Fruit fly (Drosophila melanogaster) whole organism, pupa: Measurements from ENCODE around the gene CG2608.

Experiments used
- CG10348 ChIP-seq: fragments of 200-800 bp; sonication (Bioruptor generic); IDR thresholded peaks from 2 replicates; pipeline ENCODE4 v1.3.6; 2022; ENCODE audit warnings: missing biosample characterization, missing genetic modification characterization
- CG12605 ChIP-seq: fragments of 200-800 bp; sonication (Bioruptor generic); IDR thresholded peaks from 2 replicates; pipeline ENCODE4 v1.3.6; 2022; ENCODE audit warnings: missing biosample characterization, missing genetic modification characterization
- CG13204 ChIP-seq: fragments of 200-800 bp; sonication (Bioruptor generic); optimal IDR thresholded peaks from 2 replicates; lab custom pipeline; 2018; ENCODE audit warnings: missing biosample characterization, mild to moderate bottlenecking, missing genetic modification characterization, moderate library complexity
- CG14655 ChIP-seq: fragments of 200-800 bp; sonication (Bioruptor generic); optimal IDR thresholded peaks from 3 replicates; lab custom pipeline; 2017; ENCODE audit warnings: mild to moderate bottlenecking, missing biosample characterization, missing genetic modification reagents, missing genetic modification characterization
- CG15710 ChIP-seq: fragments of 200-800 bp; sonication (Bioruptor generic); optimal IDR thresholded peaks from 2 replicates; lab custom pipeline; 2018; ENCODE audit warnings: missing biosample characterization, mild to moderate bottlenecking, missing genetic modification characterization, moderate library complexity
- CG17806 ChIP-seq: fragments of 200-800 bp; sonication (Bioruptor generic); optimal IDR thresholded peaks from 2 replicates; lab custom pipeline; 2018; ENCODE audit warnings: missing biosample characterization, mild to moderate bottlenecking, missing genetic modification characterization, moderate library complexity
- CG32121 ChIP-seq: fragments of 200-800 bp; sonication (Bioruptor generic); IDR thresholded peaks from 2 replicates; pipeline ENCODE4 v1.3.6; 2022; ENCODE audit warnings: missing biosample characterization, missing genetic modification characterization
- CG34367 ChIP-seq: fragments of 200-800 bp; sonication (Bioruptor generic); optimal IDR thresholded peaks from 2 replicates; lab custom pipeline; 2018; ENCODE audit warnings: missing biosample characterization, mild to moderate bottlenecking, missing genetic modification characterization
- CG4496 ChIP-seq: fragments of 200-800 bp; sonication (Bioruptor generic); IDR thresholded peaks from 3 replicates; pipeline ENCODE4 v1.3.6; 2022; ENCODE audit warnings: missing biosample characterization, missing genetic modification characterization
- CG8159 ChIP-seq: fragments of 200-800 bp; sonication (Bioruptor generic); optimal IDR thresholded peaks from 3 replicates; lab custom pipeline; 2018; ENCODE audit warnings: missing biosample characterization, mild to moderate bottlenecking, missing genetic modification characterization, moderate library complexity
- CG8301 ChIP-seq: fragments of 200-800 bp; sonication (Bioruptor generic); optimal IDR thresholded peaks from 2 replicates; lab custom pipeline; 2018; ENCODE audit warnings: missing biosample characterization, mild to moderate bottlenecking, missing genetic modification characterization
- CG9948 ChIP-seq: fragments of 200-800 bp; sonication (Bioruptor generic); optimal IDR thresholded peaks from 2 replicates; lab custom pipeline; 2018; ENCODE audit warnings: missing biosample characterization, mild to moderate bottlenecking, missing genetic modification characterization, moderate library complexity
- D1 ChIP-seq: fragments of 200-800 bp; sonication (Bioruptor generic); optimal IDR thresholded peaks from 2 replicates; lab custom pipeline; 2018; ENCODE audit warnings: missing biosample characterization, mild to moderate bottlenecking, missing genetic modification characterization, moderate library complexity
- EcR ChIP-seq: fragments of 200-800 bp; sonication (Bioruptor generic); optimal IDR thresholded peaks from 3 replicates; lab custom pipeline; 2019; ENCODE audit warnings: missing biosample characterization, missing genetic modification characterization, mild to moderate bottlenecking, moderate library complexity, missing genetic modification reagents
- Ets98B ChIP-seq: fragments of 200-800 bp; sonication (Bioruptor generic); IDR thresholded peaks from 2 replicates; pipeline ENCODE4 v1.3.6; 2022; ENCODE audit warnings: missing biosample characterization, missing genetic modification characterization
- Pif1A ChIP-seq: fragments of 200-800 bp; sonication (Bioruptor generic); optimal IDR thresholded peaks from 3 replicates; lab custom pipeline; 2016; ENCODE audit warnings: missing biosample characterization, missing genetic modification characterization
- Pif1B ChIP-seq: fragments of 200-800 bp; sonication (Bioruptor generic); optimal IDR thresholded peaks from 3 replicates; lab custom pipeline; 2016; ENCODE audit warnings: missing biosample characterization, missing genetic modification characterization
- Snoo ChIP-seq: fragments of 200-800 bp; sonication (Bioruptor generic); optimal IDR thresholded peaks from 3 replicates; lab custom pipeline; 2017; ENCODE audit warnings: missing biosample characterization, mild to moderate bottlenecking, missing genetic modification characterization, inconsistent platforms
- fd96Ca ChIP-seq: fragments of 200-800 bp; sonication (Bioruptor generic); IDR thresholded peaks from 3 replicates; pipeline ENCODE4 v1.3.6; 2022; ENCODE audit warnings: missing biosample characterization, missing genetic modification characterization
- gl ChIP-seq: fragments of 200-800 bp; sonication (Bioruptor generic); optimal IDR thresholded peaks from 2 replicates; lab custom pipeline; 2018; ENCODE audit warnings: missing biosample characterization, mild to moderate bottlenecking, missing genetic modification characterization
- rn ChIP-seq: fragments of 200-800 bp; sonication (Bioruptor generic); IDR thresholded peaks from 2 replicates; pipeline ENCODE4 v1.3.6; 2022; ENCODE audit warnings: missing biosample characterization, missing genetic modification characterization

CG2608 gene

DNA sequence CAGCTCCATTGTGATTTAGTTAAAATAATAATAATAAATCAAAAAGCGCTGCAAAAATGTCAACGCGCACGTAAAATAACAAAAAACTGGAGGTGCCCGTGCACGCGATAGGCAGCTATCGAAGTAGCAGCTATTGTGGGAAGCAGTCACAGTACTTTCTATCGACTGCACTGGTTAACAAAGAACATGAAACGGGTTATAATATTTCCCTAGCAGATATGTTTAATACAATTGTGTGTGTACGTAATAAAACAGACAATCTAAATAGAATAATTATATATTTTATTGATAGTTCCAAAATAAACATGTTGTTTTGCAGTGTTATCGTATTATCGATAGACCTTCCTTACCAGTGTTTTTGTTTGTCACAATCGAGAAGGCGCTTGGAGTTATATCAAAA, 30.3 kb downstream of the CG2608 start, which contains the start of the genes CG31678 and IKKepsilon:
CG31678 (minus strand) TSS at position 67 of the 400 bp plus-strand sequence.
IKKepsilon (plus strand) TSS at position 171 of the 400 bp plus-strand sequence.
- TF ChIP-seq CG13204 (GFP tag; lab: Kevin White, UChicago): no peak
- TF ChIP-seq CG9948 (tag; lab: Kevin White, UChicago): peak; percentile 29
- TF ChIP-seq CG34367 (tag; lab: Kevin White, UChicago): peak; percentile 28
- peak; percentile 43 for TF ChIP-seq CG8159
- TF ChIP-seq rn (GFP tag; lab: Robert Waterston, UW): 0 out of 2 replicates have a peak, but pooled peaks have one; percentile 10
- no peak for TF ChIP-seq fd96Ca (GFP tag; lab: Robert Waterston, UW)
- peak; percentile 30 for TF ChIP-seq EcR
- TF ChIP-seq CG12605 (GFP tag; lab: Robert Waterston, UW): peak; percentile 29; the same call in 1 of the 2 replicates
- no peak for TF ChIP-seq CG14655 (GFP tag; lab: Kevin White, UChicago)
- no peak for TF ChIP-seq Pif1A (GFP tag; lab: Kevin White, UChicago)
- peak; percentile 39 for TF ChIP-seq CG17806 (tag; lab: Kevin White, UChicago)
- TF ChIP-seq CG8301 (tag; lab: Kevin White, UChicago): peak; percentile 25
- TF ChIP-seq Pif1B (GFP tag; lab: Kevin White, UChicago): no peak
- TF ChIP-seq CG15710: peak; percentile 46
- no peak for TF ChIP-seq CG10348 (GFP tag; lab: Robert Waterston, UW)
- peak; percentile 45 for TF ChIP-seq Snoo (tag; lab: Kevin White, UChicago)
- peak; percentile 59 for TF ChIP-seq Ets98B (GFP tag; lab: Robert Waterston, UW)
- 0 out of 2 replicates have a peak, but pooled peaks have one; percentile 26 for TF ChIP-seq CG32121 (GFP tag; lab: Robert Waterston, UW)
- no peak for TF ChIP-seq gl
- no peak for TF ChIP-seq D1
- TF ChIP-seq CG4496 (GFP tag; lab: Robert Waterston, UW): peak; percentile 44; the same call in 1 of the 3 replicates
- TF ChIP-seq, all 21 proteins: peak for 13

DNA sequence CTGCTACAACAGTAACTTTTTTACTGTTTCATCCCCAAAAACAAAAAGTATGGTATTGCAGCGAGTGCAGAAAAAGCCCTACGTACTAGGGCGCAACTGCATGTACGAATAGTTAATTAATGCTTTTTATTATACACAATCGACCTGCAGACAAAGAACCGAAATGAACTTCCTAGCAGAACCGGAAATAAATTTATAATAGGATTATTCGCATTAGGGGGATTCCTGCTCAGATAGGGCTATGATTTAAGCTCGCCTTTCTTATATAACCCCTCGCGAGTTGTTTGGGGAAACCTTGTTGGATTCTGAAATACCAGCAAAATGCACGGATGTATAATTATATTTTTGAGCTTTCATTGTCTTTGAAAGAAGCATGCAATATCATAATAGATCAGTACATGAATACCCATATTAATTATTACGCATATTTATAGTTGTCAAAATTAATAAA, 36.1 kb downstream of the CG2608 start, which contains the start of gene Cen:
Cen (minus strand) TSS at position 199 of the 451 bp plus-strand sequence.
- TF ChIP-seq Pif1B (GFP tag; lab: Kevin White, UChicago) (peak; percentile 73), CG13204 (GFP tag; lab: Kevin White, UChicago) (no peak), CG34367 (tag; lab: Kevin White, UChicago) (peak; percentile 35), Snoo (tag; lab: Kevin White, UChicago) (no peak), CG4496 (GFP tag; lab: Robert Waterston, UW) (0 out of 3 replicates have a peak, but pooled peaks have one; percentile 62), Ets98B (GFP tag; lab: Robert Waterston, UW) (0 out of 2 replicates have a peak, but pooled peaks have one; percentile 13), CG10348 (GFP tag; lab: Robert Waterston, UW) (no peak), gl (no peak), CG8159 (no peak), Pif1A (GFP tag; lab: Kevin White, UChicago) (no peak), D1 (no peak), CG8301 (tag; lab: Kevin White, UChicago) (peak; percentile 22), rn (GFP tag; lab: Robert Waterston, UW) (no peak), CG15710 (peak; percentile 63), CG32121 (GFP tag; lab: Robert Waterston, UW) (0 out of 2 replicates have a peak, but pooled peaks have one; percentile 12), fd96Ca (GFP tag; lab: Robert Waterston, UW) (no peak), CG17806 (tag; lab: Kevin White, UChicago) (no peak), CG12605 (GFP tag; lab: Robert Waterston, UW) (peak; percentile 52; the same call in 1 of the 2 replicates), CG14655 (GFP tag; lab: Kevin White, UChicago) (no peak)
- TF ChIP-seq, all 21 proteins: peak for 8

DNA sequence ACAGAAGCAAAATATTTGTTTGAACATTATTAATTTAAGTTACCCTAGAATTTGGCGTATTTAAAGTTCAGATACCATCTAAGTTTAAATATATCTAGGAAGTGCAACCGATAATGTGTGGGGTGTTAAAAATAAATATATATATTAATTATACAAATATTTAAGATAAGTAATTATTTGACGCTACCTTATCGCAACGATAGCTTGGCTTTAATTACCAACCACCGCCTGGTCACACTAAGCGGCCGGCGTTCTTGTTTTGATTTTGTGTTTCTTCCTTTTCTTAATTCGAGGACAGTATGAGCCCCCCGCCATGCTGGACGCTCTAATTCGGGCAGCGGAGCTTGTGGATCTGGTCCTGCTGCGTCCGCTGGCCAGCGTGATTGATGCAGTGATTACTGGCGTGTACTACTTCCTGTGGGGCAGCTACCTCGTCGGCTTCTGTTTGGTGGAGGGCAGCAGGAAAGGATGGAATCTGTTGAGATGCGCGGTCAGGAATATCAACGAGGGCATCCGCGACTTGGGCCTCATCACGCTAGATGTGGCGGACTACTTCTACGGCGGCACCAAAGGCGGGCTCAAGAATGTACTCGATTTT, 36.6 kb downstream of the CG2608 start, which contains the start of gene CG2617:
CG2617 (plus strand) TSS at position 233 of the 598 bp plus-strand sequence.
- TF ChIP-seq CG9948 (tag; lab: Kevin White, UChicago) (no peak), CG12605 (GFP tag; lab: Robert Waterston, UW) (no peak), EcR (no peak), CG14655 (GFP tag; lab: Kevin White, UChicago) (no peak)

DNA sequence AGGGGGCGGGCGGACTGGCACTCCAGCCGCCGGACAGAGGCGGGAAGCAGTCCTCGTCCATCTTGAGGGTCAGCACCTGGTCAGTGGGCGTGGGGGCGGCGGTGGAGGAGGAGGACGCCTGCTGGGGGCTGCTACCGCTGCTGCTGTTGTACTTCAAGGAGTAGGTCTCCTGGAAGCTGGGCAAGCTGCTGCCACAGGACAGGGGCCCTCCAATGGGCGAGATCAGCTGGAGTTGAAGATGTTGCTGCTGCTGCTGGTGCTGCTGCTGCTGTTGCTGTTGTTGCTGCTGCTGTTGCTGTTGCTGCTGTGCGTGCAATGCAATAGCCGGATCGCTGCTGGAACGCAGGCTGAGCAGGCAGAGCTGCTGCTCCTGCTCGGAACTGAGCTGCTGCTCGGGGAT, 43.1 kb downstream of the CG2608 start:
- TF ChIP-seq gl (no peak), CG14655 (GFP tag; lab: Kevin White, UChicago) (no peak), CG34367 (tag; lab: Kevin White, UChicago) (no peak), Snoo (tag; lab: Kevin White, UChicago) (no peak), CG9948 (tag; lab: Kevin White, UChicago) (no peak), CG17806 (tag; lab: Kevin White, UChicago) (no peak), EcR (no peak), Pif1A (GFP tag; lab: Kevin White, UChicago) (no peak)

DNA sequence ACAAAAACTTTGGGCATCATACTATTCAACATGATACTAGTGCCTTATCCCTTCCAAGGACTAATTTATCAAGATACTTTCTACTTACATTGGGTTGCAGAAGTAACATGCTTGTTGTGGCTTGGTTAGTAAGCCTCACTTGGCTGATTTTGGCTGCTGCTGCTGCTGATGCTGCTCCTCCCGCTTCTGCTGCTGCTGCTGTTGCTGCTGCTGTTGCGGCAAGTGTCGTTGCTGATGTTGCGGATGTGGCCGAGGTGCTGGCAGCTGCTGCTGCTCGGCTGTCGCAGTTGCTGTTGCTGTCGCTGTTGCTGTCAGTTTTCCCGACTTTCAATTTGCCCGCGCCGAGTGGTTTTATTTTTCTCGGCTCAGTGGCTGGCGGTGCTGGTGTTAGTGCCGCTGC, 44.4 kb downstream of the CG2608 start:
- TF ChIP-seq CG4496 (GFP tag; lab: Robert Waterston, UW) (0 out of 3 replicates have a peak, but pooled peaks have one; percentile 18), fd96Ca (GFP tag; lab: Robert Waterston, UW) (no peak)

DNA sequence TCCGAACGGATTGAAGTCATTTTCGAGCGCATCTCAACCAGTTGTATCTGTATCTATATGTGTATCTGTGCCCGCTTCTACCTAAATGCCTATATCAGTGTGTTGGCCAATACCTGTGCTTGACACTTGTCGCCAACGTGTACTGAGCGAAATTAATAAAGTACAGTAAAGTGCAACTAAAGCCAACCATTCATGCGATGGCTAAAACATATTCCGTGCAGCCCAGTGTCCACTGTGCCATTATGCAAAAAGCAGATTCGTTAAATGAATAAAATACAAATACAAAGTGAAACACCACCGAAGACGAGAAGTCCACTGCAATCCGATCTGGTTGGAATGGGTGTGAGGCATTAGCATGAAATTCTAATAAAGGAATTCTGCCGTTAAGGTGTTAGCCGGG, 49.4 kb downstream of the CG2608 start:
- TF ChIP-seq CG12605 (GFP tag; lab: Robert Waterston, UW): no peak
- TF ChIP-seq fd96Ca (GFP tag; lab: Robert Waterston, UW): peak; percentile 39; the same call in 2 of the 3 replicates
- TF ChIP-seq CG8301 (tag; lab: Kevin White, UChicago): peak; percentile 36
- TF ChIP-seq CG14655 (GFP tag; lab: Kevin White, UChicago): peak; percentile 59
- TF ChIP-seq CG9948 (tag; lab: Kevin White, UChicago): no peak
- no peak for TF ChIP-seq D1
- no peak for TF ChIP-seq CG32121 (GFP tag; lab: Robert Waterston, UW)
- no peak for TF ChIP-seq CG8159
- no peak for TF ChIP-seq CG13204 (GFP tag; lab: Kevin White, UChicago)
- TF ChIP-seq Ets98B (GFP tag; lab: Robert Waterston, UW): peak; percentile 40; the same call in 1 of the 2 replicates
- no peak for TF ChIP-seq CG15710
- no peak for TF ChIP-seq gl
- TF ChIP-seq Snoo (tag; lab: Kevin White, UChicago): no peak
- no peak for TF ChIP-seq CG10348 (GFP tag; lab: Robert Waterston, UW)
- TF ChIP-seq Pif1B (GFP tag; lab: Kevin White, UChicago): peak; percentile 35
- no peak for TF ChIP-seq CG17806 (tag; lab: Kevin White, UChicago)
- TF ChIP-seq rn (GFP tag; lab: Robert Waterston, UW): no peak
- TF ChIP-seq CG34367 (tag; lab: Kevin White, UChicago): peak; percentile 2
- peak; percentile 48 for TF ChIP-seq Pif1A (GFP tag; lab: Kevin White, UChicago)
- TF ChIP-seq CG4496 (GFP tag; lab: Robert Waterston, UW): no peak
- TF ChIP-seq EcR: no peak
